Fruit fly (Drosophila melanogaster) whole organism, larva: ENCODE data around the gene cic.

ENCODE experiments used
- noc ChIP-seq: fragments of 200-800 bp; sonication (Bioruptor generic); optimal IDR thresholded peaks from 3 replicates; lab custom pipeline; 2019; ENCODE audit warnings: missing biosample characterization, mild to moderate bottlenecking, missing genetic modification characterization, moderate library complexity

The cic gene

DNA sequence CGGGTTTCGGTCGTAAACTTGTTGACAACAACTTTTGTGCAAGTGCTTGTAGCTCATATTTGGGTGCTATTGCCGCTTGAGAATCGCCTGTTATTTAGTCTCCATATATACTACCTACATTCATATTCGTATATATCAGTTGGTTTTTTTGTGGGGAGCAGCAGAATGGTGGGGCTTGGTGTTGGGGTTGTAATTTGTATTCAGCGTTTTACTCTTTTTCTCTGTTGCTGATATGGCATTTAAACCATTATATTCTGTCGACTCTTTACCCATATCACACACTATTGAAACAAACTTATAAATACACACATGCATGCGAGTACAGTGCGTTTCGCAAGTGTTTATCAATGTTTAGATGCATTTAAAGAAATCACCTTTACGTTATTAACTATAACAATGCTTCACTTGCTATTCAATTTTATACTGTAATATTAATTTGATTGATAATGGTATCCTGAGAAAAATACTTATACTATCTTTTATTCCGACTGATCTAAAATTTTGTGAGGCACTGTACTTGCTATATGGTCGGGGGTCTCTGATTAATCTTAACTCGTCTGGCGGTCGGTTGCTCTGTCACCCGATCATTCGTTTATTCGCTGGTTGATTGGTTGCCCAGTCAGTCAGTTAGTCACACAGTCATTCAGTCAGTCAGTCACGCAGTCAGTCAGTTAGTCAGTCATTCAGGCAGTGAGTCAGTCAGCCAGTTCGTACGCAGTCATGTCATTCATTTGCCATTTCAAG is 8.8 kb downstream of the cic start:
- TF ChIP-seq noc (tag; lab: Kevin White, UChicago) = peak; percentile 99

- TF ChIP-seq noc (tag; lab: Kevin White, UChicago) = no peak
Measured at dm6 chr3R:20261969-20262334, 9.4 kb downstream of the cic start.

DNA sequence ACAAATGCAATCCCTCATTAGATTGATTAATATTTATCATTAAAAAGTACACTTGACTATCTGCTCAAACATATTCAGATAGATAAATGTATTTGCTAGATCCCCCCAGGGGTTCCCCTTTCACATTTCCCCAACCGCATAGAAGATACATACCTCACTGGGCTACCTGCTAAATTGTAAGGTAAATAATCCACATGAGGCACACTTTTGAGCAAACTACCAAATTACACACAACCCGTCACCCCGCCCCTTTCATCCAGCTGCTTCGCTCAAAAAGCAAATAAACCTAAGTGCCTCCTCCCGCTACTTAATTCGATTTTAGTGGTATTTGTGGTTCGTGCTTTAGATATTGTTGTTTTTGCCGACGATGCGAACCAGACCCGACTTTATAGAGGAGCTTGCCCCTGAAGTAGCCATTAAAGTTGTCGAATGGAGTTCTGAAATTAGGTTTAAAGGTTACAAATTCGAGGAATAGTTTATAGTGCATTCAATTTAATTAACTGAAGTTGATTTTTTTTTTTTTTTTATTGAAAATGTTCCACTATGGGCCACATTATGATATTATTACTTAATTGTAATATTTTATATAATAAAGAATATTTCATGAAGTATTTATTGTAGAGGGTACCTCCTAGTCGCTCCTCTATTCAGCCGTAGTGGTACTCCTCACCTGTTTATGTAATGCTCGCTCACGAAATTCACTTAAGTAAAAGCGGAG is 10.5 kb downstream of the cic start:
- TF ChIP-seq noc (tag; lab: Kevin White, UChicago) = no peak

DNA sequence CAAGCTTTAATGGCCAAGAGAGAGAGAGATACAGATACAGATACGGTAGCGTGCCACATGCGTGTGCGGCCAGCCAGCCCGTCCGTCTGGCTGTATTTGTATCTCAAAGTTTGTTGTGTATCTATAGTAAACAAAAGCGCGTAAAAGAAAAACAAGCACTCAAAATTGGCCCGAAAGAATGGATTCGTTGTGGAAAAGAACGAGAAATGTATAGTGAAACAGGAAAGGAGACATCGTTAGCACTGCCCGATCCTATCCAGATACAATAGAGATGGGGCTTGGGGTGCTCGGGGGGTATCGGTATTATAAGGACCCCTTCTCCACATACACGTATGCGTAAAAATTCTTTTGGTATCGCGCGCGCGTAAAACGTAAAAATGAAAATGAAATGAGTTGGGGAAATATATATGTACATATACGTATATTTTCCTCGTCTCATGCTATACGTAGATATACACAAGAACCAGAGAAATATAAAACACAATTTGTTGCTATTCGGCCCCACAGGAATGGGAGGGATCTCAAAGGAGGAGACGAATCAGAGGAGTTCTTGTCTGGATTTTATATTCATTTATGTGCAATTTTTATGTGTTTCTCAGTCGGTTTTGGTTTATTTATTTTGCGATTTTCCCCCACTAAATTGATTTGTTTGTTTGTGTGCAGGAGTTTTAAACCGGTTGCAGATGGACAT is 11.4 kb downstream of the cic start:
- TF ChIP-seq noc (tag; lab: Kevin White, UChicago) = peak; percentile 20

- no peak for TF ChIP-seq noc (tag; lab: Kevin White, UChicago)
Measured at dm6 chr3R:20264770-20265169, 12.2 kb downstream of the cic start.

DNA sequence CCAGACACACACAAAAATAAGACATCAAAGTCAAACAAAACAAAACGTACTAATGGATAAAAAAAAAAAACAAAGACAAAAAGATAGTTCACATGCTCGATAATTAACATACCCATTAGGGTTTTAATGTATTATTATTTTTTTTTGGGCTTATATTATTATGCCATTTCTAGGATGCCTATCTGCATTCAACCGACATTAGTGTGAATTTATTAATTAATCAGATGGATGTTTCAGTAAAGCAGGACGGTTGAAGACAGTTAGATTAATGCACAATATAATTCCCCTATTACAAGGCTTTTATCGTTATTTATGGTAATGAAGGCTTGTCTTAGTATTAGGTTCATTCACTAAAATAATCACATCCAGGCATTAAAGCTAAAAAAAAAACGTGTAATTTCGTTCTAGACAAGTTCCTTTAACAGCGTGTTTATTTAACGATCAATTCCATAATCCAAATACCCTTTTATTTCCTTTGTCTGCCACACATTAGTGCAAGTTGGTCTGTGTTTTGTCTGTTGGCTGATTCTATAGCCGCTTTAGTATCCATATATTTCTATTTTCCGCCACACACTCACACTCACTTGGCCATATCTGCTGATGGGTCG is 12.8 kb downstream of the cic start:
- TF ChIP-seq noc (tag; lab: Kevin White, UChicago) = peak; percentile 37

- TF ChIP-seq noc (tag; lab: Kevin White, UChicago) = no peak
Measured at dm6 chr3R:20265969-20266368, 13.4 kb downstream of the cic start.

- no peak for TF ChIP-seq noc (tag; lab: Kevin White, UChicago)
Measured at dm6 chr3R:20273568-20273967, 21.0 kb downstream of the cic start.

- TF ChIP-seq noc (tag; lab: Kevin White, UChicago) = no peak
Measured at dm6 chr3R:20274521-20275294, 22.1 kb downstream of the cic start.

DNA sequence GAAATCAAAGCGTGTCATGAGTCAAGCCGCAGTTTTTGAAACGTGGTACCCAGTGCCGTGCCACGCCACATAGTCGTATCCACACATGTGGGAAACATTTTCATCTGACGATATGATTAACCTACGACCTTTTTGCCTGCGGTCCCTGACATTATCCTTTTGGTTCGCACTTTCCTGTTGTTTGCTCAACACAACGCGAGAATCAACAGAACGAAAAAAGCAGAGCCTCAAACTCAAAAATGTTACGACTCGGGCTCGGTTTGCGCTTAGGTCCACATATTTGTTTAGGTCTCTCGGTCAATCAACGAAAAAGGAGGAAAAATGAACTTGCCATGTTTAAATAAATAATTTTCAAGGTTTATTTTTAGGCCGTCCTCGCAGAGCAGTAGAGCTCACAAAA is 23.4 kb downstream of the cic start:
- no peak for TF ChIP-seq noc (tag; lab: Kevin White, UChicago)

dm6 chr3R:20276760-20277159 is 24.2 kb downstream of the cic start:
- TF ChIP-seq noc (tag; lab: Kevin White, UChicago) = no peak

DNA sequence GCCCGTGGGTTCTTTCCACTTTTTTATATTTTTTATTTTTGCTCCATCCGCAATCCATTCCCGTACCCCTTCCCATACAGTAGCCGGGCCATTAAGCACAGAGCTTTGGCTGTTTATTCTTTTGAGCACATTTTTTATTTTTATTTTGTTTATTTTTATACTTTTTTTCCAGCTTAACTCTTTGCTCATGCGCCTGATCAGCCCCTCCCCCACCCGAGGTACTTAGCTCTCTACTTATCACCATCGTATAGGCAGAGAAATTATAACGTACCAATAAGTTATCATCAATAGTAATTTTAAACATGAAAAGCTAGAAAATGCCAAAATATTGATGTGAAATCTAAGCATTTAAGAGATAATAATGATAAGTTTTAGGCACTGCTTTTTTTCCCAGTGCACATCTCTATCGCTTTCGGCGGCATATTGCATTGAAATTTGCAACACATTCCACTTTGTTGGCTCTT is 28.0 kb downstream of the cic start:
- no peak for TF ChIP-seq noc (tag; lab: Kevin White, UChicago)

dm6 chr3R:20282103-20282502 is 29.5 kb downstream of the cic start:
- no peak for TF ChIP-seq noc (tag; lab: Kevin White, UChicago)

- TF ChIP-seq noc (tag; lab: Kevin White, UChicago) = no peak
Measured at dm6 chr3R:20282769-20283530, 30.4 kb downstream of the cic start.
